Worm (Caenorhabditis elegans) whole organism, midembryonic: ENCODE measurements around the gene rnh-1.2.

ENCODE experiments used
- T22C8.4 ChIP-seq: fragments of 200-800 bp; sonication (Bioruptor generic); IDR thresholded peaks from 2 replicates; pipeline ENCODE4 v1.3.6; 2022; ENCODE audit warnings: missing genetic modification characterization, missing compliant biosample characterization
- cog-1 ChIP-seq: sonication (generic microtip); optimal IDR thresholded peaks from 2 replicates; lab custom pipeline; 2016; ENCODE audit warnings: missing genetic modification characterization, missing compliant biosample characterization
- flt-1 ChIP-seq: fragments of 200-800 bp; sonication (Bioruptor generic); IDR thresholded peaks from 2 replicates; pipeline ENCODE4 v1.3.6; 2022; ENCODE audit warnings: missing genetic modification characterization, missing compliant biosample characterization
- klf-2 ChIP-seq: fragments of 200-800 bp; sonication (Bioruptor generic); conservative IDR thresholded peaks from 2 replicates; pipeline ENCODE4 v1.3.6; 2022; ENCODE audit warnings: missing genetic modification reagents, missing genetic modification characterization, missing compliant biosample characterization
- med-1 ChIP-seq: sonication (generic microtip); optimal IDR thresholded peaks from 2 replicates; lab custom pipeline; 2017; ENCODE audit warnings: missing genetic modification characterization, mild to moderate bottlenecking, missing compliant biosample characterization, antibody characterized with exemption, missing genetic modification reagents; ENCODE audit not compliant: insufficient read depth
- ref-1 ChIP-seq: fragments of 200-800 bp; sonication (Bioruptor generic); conservative IDR thresholded peaks from 2 replicates; pipeline ENCODE4 v1.3.6; 2022; ENCODE audit warnings: missing genetic modification reagents, missing genetic modification characterization, missing compliant biosample characterization
- ztf-23 ChIP-seq: fragments of 200-800 bp; sonication (Bioruptor generic); IDR thresholded peaks from 2 replicates; pipeline ENCODE4 v1.3.6; 2022; ENCODE audit warnings: missing genetic modification reagents, missing genetic modification characterization, missing compliant biosample characterization
- ztf-29 ChIP-seq: fragments of 200-800 bp; sonication (Bioruptor generic); IDR thresholded peaks from 2 replicates; pipeline ENCODE4 v1.3.6; 2022; ENCODE audit warnings: missing genetic modification reagents, missing genetic modification characterization, missing compliant biosample characterization

DNA sequence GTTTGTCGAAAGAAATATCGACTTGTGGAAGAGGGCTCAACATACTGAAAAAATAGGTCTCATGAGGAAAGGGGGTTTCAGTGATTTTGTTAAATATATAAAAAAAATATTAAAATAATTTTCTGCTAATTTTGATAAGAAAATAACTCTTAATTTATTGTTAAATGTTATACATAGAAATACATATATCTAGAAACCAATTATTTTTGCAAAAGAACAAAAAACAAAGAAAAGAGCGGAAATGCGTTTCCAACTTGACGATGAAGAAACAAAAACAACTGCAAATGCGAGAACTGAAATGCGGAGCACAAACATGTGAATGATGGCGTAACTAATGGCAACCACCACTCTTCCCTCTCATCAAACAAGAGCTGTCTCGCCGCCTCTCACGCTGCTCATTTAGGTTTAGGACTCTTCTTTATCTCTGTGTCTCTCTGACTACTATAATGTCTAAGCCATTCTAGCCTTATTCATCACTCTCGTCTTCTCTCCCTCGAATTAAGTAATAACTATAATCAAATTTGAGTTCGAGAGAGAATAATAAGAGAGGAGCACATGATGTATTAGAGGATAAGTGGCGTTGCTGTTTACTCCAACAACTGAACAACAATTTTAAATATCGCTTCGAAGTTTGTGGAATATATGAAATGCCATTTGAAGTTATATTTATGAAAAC, 3.4 kb downstream of the rnh-1.2 start, which contains the start of gene arrd-4:
- no peak for TF ChIP-seq cog-1 (tag; lab: Kevin White, UChicago)
- no peak for TF ChIP-seq ztf-29 (GFP tag; lab: Robert Waterston, UW)
- TF ChIP-seq ref-1 (GFP tag; lab: Robert Waterston, UW), result no peak
- no peak for TF ChIP-seq ztf-23 (GFP tag; lab: Robert Waterston, UW)
- no peak for TF ChIP-seq flt-1 (GFP tag; lab: Robert Waterston, UW)
- no peak for TF ChIP-seq klf-2 (GFP tag; lab: Robert Waterston, UW)
- no peak for TF ChIP-seq med-1 (GFP tag; lab: Kevin White, UChicago)
- no peak for TF ChIP-seq T22C8.4 (GFP tag; lab: Robert Waterston, UW)
